Worm (Caenorhabditis elegans): ENCODE measurements around the gene T13C2.3.

DNA sequence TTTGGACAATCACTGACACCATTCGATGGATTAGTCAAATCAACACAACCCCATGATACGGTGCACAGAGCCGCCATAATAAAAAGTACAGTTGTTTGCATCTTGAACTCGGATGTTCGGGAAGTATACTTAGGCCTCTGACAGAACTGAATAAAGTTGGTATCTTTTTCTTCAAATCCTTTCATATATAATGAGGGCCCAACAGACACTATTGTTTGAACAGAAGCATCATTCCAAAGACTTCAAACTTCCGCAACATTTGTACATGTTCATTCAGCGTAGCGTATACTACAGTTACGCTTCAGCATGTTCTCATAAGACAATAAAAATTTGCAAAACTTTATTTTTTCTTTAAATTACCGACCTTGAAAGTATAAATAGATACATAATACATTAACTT lies 37.0 kb upstream of the T13C2.3 start, which contains the start of gene F41G3.19:
- TF ChIP-seq snpc-4 (GFP tag; optimal IDR thresholded peaks at IDR 0.05) (no peak), snpc-4 (tag; optimal IDR thresholded peaks at IDR 0.05) (no peak), ama-1 (optimal IDR thresholded peaks at IDR 0.05) (no peak), ama-1 (GFP tag; optimal IDR thresholded peaks at IDR 0.05) (no peak)

Data from whole organism, young adult.